Worm (Caenorhabditis elegans): Measurements from ENCODE around the gene knl-1.

Gene knl-1

DNA sequence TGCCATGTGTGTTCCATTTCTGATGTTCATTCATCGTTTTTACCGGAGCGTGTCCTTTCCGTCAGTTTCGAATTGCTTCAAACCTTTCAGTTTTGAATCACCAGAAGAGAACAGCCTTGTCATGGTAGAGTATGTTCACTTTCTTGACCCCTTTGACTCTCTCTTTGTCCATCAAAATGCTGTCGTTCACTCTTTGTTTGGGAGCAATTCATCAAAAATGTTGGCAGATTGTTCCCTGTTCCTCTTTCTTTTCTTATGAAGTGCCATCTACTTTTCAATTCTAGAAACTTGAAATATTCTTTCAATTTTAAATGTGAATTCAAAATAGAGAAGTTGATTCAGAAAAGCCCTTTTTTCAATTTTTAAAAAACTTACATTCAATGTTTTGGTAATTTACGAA is 30.9 kb downstream of the knl-1 start:
- TF ChIP-seq somi-1 (GFP tag; optimal IDR thresholded peaks at IDR 0.05) (no peak), akir-1 (GFP tag; optimal IDR thresholded peaks at IDR 0.05) (no peak), hlh-26 (GFP tag; conservative IDR thresholded peaks at IDR 0.05) (no peak), ztf-22 (GFP tag; optimal IDR thresholded peaks at IDR 0.05) (no peak), Y53F4B.3 (GFP tag; IDR thresholded peaks at IDR 0.05) (no peak), B0261.1 (tag; optimal IDR thresholded peaks at IDR 0.05) (no peak), lin-35 (GFP tag; optimal IDR thresholded peaks at IDR 0.05) (no peak), madf-6 (GFP tag; IDR thresholded peaks at IDR 0.05) (no peak), zfh-2 (GFP tag; conservative IDR thresholded peaks at IDR 0.05) (no peak), let-607 (tag; optimal IDR thresholded peaks at IDR 0.05) (no peak), dpl-1 (GFP tag; optimal IDR thresholded peaks at IDR 0.05) (no peak), B0336.3 (GFP tag; IDR thresholded peaks at IDR 0.05) (no peak), let-526 (GFP tag; IDR thresholded peaks at IDR 0.05) (no peak)

ce11 chrIII:8283525-8283924 is 33.1 kb downstream of the knl-1 start:
- TF ChIP-seq egrh-3 (GFP tag; IDR thresholded peaks at IDR 0.05), result no peak
- TF ChIP-seq athp-1 (tag; optimal IDR thresholded peaks at IDR 0.05), result no peak

- TF ChIP-seq nhr-90 (tag; optimal IDR thresholded peaks at IDR 0.05) (no peak), F39B2.1 (GFP tag; IDR thresholded peaks at IDR 0.05) (no peak), mxl-1 (tag; optimal IDR thresholded peaks at IDR 0.05) (no peak), dox-1 (GFP tag; IDR thresholded peaks at IDR 0.05) (no peak), ceh-27 (GFP tag; optimal IDR thresholded peaks at IDR 0.05) (peak; percentile 18), zim-3 (tag; optimal IDR thresholded peaks at IDR 0.05) (no peak)
Observed at ce11 chrIII:8286003-8286402, 35.6 kb downstream of the knl-1 start.

ce11 chrIII:8286824-8287223 is 36.4 kb downstream of the knl-1 start:
- TF ChIP-seq nhr-120 (GFP tag; IDR thresholded peaks at IDR 0.05) (no peak), athp-1 (tag; optimal IDR thresholded peaks at IDR 0.05) (no peak), repo-1 (tag; optimal IDR thresholded peaks at IDR 0.05) (no peak)

ce11 chrIII:8287519-8287918 is 37.1 kb downstream of the knl-1 start:
- TF ChIP-seq sdz-38 (tag; optimal IDR thresholded peaks at IDR 0.05) (no peak), let-607 (tag; optimal IDR thresholded peaks at IDR 0.05) (no peak), nfya-1 (tag; optimal IDR thresholded peaks at IDR 0.05; ENCODE audit: borderline replicate concordance, insufficient read depth) (no peak), hmg-20 (GFP tag; IDR thresholded peaks at IDR 0.05) (no peak), ztf-22 (GFP tag; optimal IDR thresholded peaks at IDR 0.05) (no peak), hmg-1.2 (GFP tag; IDR thresholded peaks at IDR 0.05) (0 out of 2 replicates have a peak, but pooled peaks have one; percentile 15), lin-40 (tag; optimal IDR thresholded peaks at IDR 0.05) (no peak), K12H6.12 (tag; optimal IDR thresholded peaks at IDR 0.05) (peak; percentile 46), attf-3 (GFP tag; conservative IDR thresholded peaks at IDR 0.05) (no peak), dpl-1 (GFP tag; optimal IDR thresholded peaks at IDR 0.05) (no peak)

ce11 chrIII:8289181-8289580 is 38.7 kb downstream of the knl-1 start:
- TF ChIP-seq B0261.1 (tag; optimal IDR thresholded peaks at IDR 0.05) (no peak), somi-1 (GFP tag; optimal IDR thresholded peaks at IDR 0.05) (no peak), B0035.1 (tag; optimal IDR thresholded peaks at IDR 0.05) (no peak), egrh-3 (GFP tag; IDR thresholded peaks at IDR 0.05) (no peak), F33H1.4 (GFP tag; IDR thresholded peaks at IDR 0.05) (no peak)

Measured in whole organism, young adult.